Fruit fly (Drosophila melanogaster): Measurements from ENCODE around the gene shop.
A peak's percentile ranks its signal among the peaks of the same experiment; 100 is the strongest.

shop gene

DNA sequence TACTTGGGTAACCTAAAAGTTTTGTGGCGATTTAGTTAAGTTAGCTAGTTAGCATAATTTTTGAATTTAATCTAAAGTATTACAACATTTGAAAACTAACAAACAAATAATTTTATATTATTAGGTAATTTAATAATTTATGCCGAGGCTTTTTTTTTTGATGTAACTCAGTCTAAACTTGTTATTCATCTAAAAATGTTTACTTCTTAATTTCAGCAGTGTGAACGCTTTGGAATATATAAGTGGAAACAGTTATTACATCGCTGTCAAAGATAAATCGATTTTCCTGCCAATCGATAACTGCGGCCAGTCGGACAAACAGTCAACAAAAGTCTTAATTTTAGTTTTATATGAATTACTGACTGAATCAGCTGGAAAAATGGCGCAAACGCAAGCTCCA lies 9.6 kb upstream of the shop start, which contains the start of gene Usp39:
Usp39 (plus strand) TSS at position 288 of the 400 bp plus-strand sequence.
- TF ChIP-seq CG8301 (tag; optimal IDR thresholded peaks at IDR 0.05) (no peak), Pif1B (GFP tag; optimal IDR thresholded peaks at IDR 0.05) (no peak), CG4496 (GFP tag; IDR thresholded peaks at IDR 0.05) (no peak), CG32121 (GFP tag; IDR thresholded peaks at IDR 0.05) (no peak), CG9948 (tag; optimal IDR thresholded peaks at IDR 0.05) (peak; percentile 4), rn (GFP tag; IDR thresholded peaks at IDR 0.05) (no peak), CG12605 (GFP tag; IDR thresholded peaks at IDR 0.05) (no peak), gl (tag; optimal IDR thresholded peaks at IDR 0.05) (no peak), EcR (GFP tag; optimal IDR thresholded peaks at IDR 0.05) (no peak)

DNA sequence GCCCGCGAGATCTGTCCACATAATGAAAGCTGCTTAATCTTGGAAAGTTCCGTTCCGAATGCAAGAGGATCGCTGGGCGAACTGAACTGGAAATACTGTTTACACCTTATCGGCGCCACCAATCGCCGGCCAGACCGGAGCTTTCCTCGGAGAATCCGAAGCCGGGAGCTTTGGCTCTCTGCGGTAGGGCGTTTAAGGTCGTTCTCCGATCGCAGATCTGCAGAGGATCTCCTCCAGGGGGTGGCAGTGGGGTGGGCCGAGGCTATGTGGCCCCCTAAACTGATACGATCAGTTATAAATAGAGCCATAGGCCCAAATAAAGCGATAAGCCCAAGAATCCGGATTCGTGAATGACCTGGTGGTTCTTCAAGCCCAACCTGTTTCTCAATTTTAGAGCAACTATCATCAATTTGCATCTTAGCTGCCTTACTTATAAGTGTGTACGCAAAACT lies 9.0 kb upstream of the shop start, which contains the start of gene CG7322:
CG7322 (minus strand) TSS at position 402 of the 452 bp plus-strand sequence.
- no peak for TF ChIP-seq CG14655 (GFP tag; optimal IDR thresholded peaks at IDR 0.05)
- no peak for TF ChIP-seq gl (tag; optimal IDR thresholded peaks at IDR 0.05)
- no peak for TF ChIP-seq D1 (tag; optimal IDR thresholded peaks at IDR 0.05)
- no peak for TF ChIP-seq Pif1B (GFP tag; optimal IDR thresholded peaks at IDR 0.05)
- peak; percentile 81 for TF ChIP-seq EcR (GFP tag; optimal IDR thresholded peaks at IDR 0.05)
- TF ChIP-seq CG10348 (GFP tag; IDR thresholded peaks at IDR 0.05) = no peak
- TF ChIP-seq CG8159 (tag; optimal IDR thresholded peaks at IDR 0.05) = no peak

DNA sequence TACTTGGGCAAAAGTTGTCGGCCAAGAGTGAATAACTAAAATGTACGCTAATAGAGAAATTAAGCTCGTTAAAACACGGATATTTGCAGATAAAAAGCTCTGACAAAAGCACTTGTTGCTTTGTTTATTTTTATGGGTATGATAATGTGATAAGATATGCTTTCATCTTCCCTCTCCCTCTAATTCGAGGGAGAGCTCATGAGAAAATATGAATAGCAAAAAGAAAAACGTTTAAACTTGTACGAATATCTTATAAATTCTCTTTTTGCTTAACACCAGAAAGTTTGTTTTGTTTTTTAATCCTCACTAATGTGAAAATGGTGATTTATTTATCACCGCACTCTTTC lies 629 bp upstream of the shop start:
- TF ChIP-seq CG34367 (tag; optimal IDR thresholded peaks at IDR 0.05) (no peak), D1 (tag; optimal IDR thresholded peaks at IDR 0.05) (no peak), CG12605 (GFP tag; IDR thresholded peaks at IDR 0.05) (peak; percentile 19; the same call in 1 of the 2 replicates), fd96Ca (GFP tag; IDR thresholded peaks at IDR 0.05) (no peak)

DNA sequence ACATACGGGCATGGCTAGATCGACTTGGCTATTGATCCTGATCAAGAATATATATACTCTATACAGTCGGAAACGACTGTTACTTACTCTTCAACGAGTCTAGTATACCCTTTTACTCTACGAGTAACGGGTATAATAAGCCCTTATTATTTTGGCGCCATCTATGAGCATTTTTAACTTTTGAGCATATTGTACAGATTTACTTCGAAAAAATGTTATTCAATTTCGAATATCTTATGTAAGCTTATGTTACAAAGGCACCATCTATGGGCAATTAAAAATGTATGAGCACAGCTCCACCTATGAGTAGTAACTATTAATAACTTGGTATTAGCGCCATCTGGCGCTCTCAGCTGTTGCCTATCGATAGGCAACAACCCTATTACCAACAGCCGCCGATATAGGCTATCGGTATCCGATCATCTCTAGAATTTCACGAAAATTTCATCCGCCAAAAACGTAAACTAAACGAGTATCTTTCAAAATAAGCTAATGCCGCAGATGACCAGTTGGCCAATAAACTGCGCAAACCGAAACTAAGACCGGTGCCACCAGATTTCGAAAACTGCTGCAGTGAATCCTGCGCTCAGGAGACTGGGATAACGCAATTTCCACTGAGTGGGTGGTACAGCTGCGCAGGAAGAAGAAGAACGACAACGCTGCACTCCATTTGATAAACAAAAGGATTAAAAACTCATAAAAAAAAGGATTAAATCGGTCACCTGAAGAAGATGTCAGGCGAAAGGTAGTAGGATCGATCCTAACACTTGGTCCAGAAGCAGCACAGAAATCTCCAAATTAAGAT lies 4.9 kb downstream of the shop start, which contains the start of gene htk:
htk (plus strand) TSS at position 435 of the 805 bp plus-strand sequence.
- TF ChIP-seq CG15710 (tag; optimal IDR thresholded peaks at IDR 0.05) (peak; percentile 18), Snoo (tag; optimal IDR thresholded peaks at IDR 0.05) (peak; percentile 30), CG32121 (GFP tag; IDR thresholded peaks at IDR 0.05) (no peak), CG4496 (GFP tag; IDR thresholded peaks at IDR 0.05) (peak; percentile 62; the same call in 1 of the 3 replicates), CG12605 (GFP tag; IDR thresholded peaks at IDR 0.05) (no peak), Ets98B (GFP tag; IDR thresholded peaks at IDR 0.05) (peak; percentile 17; the same call in 1 of the 2 replicates), fd96Ca (GFP tag; IDR thresholded peaks at IDR 0.05) (peak; percentile 38; the same call in 1 of the 3 replicates), CG17806 (tag; optimal IDR thresholded peaks at IDR 0.05) (no peak), Pif1A (GFP tag; optimal IDR thresholded peaks at IDR 0.05) (peak; percentile 50)

DNA sequence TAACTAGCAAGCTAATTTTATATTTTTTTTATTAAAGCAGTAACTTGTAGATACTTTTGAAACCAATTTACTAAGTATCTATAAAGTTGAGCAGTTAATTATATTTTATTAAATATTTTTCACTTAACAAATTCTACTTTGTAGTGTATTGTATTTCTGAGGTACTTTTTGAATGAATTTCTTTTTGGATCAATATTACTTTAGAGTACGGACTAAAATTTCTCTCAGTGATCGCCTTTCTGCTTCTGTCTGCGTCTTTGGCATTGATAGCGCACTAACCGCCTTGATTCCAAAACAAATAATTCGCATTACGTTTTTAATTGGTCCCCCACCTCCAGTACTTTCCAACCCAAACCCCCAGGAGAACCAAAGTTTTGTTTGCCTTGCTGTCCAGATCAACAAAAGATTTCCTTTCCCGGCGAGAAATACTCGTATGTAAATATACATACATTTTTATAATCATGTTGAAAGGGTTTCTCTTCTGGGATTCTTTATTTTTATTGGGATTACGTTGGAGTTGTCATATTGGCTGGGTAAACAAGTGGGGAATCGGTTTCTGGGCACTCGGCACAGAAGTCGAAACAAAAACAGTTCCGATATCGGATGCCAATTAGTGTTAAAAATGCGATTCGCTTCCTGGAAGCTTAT lies 9.3 kb downstream of the shop start:
- TF ChIP-seq EcR (GFP tag; optimal IDR thresholded peaks at IDR 0.05) (no peak), CG15710 (tag; optimal IDR thresholded peaks at IDR 0.05) (peak; percentile 2), Pif1B (GFP tag; optimal IDR thresholded peaks at IDR 0.05) (no peak), rn (GFP tag; IDR thresholded peaks at IDR 0.05) (no peak), D1 (tag; optimal IDR thresholded peaks at IDR 0.05) (no peak), CG8159 (tag; optimal IDR thresholded peaks at IDR 0.05) (peak; percentile 3), Pif1A (GFP tag; optimal IDR thresholded peaks at IDR 0.05) (peak; percentile 36), CG10348 (GFP tag; IDR thresholded peaks at IDR 0.05) (no peak), Snoo (tag; optimal IDR thresholded peaks at IDR 0.05) (no peak), CG32121 (GFP tag; IDR thresholded peaks at IDR 0.05) (peak; percentile 13; the same call in 1 of the 2 replicates), CG9948 (tag; optimal IDR thresholded peaks at IDR 0.05) (no peak), CG17806 (tag; optimal IDR thresholded peaks at IDR 0.05) (no peak), CG34367 (tag; optimal IDR thresholded peaks at IDR 0.05) (no peak), gl (tag; optimal IDR thresholded peaks at IDR 0.05) (peak; percentile 26), CG14655 (GFP tag; optimal IDR thresholded peaks at IDR 0.05) (peak; percentile 7), CG12605 (GFP tag; IDR thresholded peaks at IDR 0.05) (no peak), CG8301 (tag; optimal IDR thresholded peaks at IDR 0.05) (no peak)

DNA sequence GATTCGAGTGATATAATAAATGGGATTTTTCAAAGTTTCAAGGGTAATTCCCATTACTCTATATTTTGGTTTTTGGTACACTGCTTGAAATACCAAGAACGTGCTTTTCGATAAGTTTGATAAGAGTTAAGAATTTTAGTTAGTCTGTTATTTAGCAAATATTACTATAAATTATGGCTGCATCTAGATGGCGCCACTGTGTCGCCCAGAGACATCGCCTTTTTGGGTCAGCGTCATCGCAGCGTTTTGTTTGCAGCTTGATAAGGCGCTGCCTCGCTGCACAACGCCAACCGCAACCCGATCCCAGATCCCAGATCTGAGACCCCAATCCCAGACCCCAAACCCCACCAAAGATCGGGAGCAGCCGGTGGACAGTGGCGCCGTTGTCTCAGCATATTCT lies 9.9 kb downstream of the shop start:
- no peak for TF ChIP-seq CG32121 (GFP tag; IDR thresholded peaks at IDR 0.05)
- no peak for TF ChIP-seq fd96Ca (GFP tag; IDR thresholded peaks at IDR 0.05)
- no peak for TF ChIP-seq D1 (tag; optimal IDR thresholded peaks at IDR 0.05)
- TF ChIP-seq EcR (GFP tag; optimal IDR thresholded peaks at IDR 0.05) = no peak
- no peak for TF ChIP-seq rn (GFP tag; IDR thresholded peaks at IDR 0.05)
- no peak for TF ChIP-seq Pif1A (GFP tag; optimal IDR thresholded peaks at IDR 0.05)
- no peak for TF ChIP-seq CG14655 (GFP tag; optimal IDR thresholded peaks at IDR 0.05)
- no peak for TF ChIP-seq CG8159 (tag; optimal IDR thresholded peaks at IDR 0.05)
- TF ChIP-seq Snoo (tag; optimal IDR thresholded peaks at IDR 0.05) = no peak
- TF ChIP-seq CG34367 (tag; optimal IDR thresholded peaks at IDR 0.05) = no peak
- TF ChIP-seq CG10348 (GFP tag; IDR thresholded peaks at IDR 0.05) = no peak
- no peak for TF ChIP-seq Ets98B (GFP tag; IDR thresholded peaks at IDR 0.05)
- TF ChIP-seq CG17806 (tag; optimal IDR thresholded peaks at IDR 0.05) = no peak
- no peak for TF ChIP-seq Pif1B (GFP tag; optimal IDR thresholded peaks at IDR 0.05)
- TF ChIP-seq CG8301 (tag; optimal IDR thresholded peaks at IDR 0.05) = no peak

Data from whole organism, pupa.